Worm (Caenorhabditis elegans) whole organism, L2 larva: ENCODE measurements around the gene C36A4.11.

ENCODE experiments used
- F13H6.1 ChIP-seq: sonication (generic microtip); optimal IDR thresholded peaks from 2 replicates; lab custom pipeline; 2016; ENCODE audit warnings: missing genetic modification characterization, missing compliant biosample characterization

The C36A4.11 gene

DNA sequence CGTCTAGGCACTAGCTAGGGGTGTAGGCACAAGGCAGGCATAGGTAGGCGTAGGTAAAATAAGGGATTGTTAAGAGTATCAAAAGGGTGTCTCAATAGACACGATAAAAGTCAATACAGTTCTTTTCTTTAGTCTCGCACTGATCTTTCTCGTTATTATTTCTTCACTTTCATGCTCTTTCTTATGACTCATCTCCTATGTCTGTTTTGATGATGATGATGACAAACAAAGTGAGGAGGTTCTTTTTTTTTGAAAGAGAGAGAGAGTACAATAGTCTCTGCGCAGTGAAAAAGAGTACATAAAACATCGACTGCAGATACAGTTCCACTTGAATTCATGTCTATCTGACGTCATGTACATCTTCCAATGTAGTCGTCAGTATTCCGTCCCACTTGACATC is 49.5 kb downstream of the C36A4.11 start:
- no peak for TF ChIP-seq F13H6.1 (tag; lab: Kevin White, UChicago)
